Fruit fly (Drosophila melanogaster): ENCODE measurements around the gene SclB.

SclB gene

DNA sequence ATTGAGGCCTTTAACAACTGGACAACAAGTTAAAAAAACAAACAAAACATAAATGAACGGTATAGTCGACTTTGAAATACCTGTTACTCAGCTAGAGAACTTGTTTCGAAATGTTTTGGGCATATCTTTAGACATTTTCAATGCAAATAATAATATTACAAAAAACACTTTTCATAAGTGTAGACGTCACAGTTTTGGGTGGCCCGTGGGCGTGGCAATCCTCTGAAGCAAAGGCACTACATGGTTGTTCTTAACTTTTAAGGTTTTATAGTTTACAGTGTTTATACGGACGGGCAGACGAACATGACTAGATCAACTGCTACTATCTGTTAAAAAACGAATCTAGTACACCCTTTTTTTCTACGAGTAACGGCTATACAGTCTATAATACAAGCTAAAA, 4.7 kb downstream of the SclB start:
- TF ChIP-seq insv (optimal IDR thresholded peaks at IDR 0.05) (no peak), h (optimal IDR thresholded peaks at IDR 0.05) (no peak), psq (optimal IDR thresholded peaks at IDR 0.05) (no peak), ttk (optimal IDR thresholded peaks at IDR 0.05) (no peak), Myc (optimal IDR thresholded peaks at IDR 0.05) (no peak), Sin3A (optimal IDR thresholded peaks at IDR 0.05) (no peak)

DNA sequence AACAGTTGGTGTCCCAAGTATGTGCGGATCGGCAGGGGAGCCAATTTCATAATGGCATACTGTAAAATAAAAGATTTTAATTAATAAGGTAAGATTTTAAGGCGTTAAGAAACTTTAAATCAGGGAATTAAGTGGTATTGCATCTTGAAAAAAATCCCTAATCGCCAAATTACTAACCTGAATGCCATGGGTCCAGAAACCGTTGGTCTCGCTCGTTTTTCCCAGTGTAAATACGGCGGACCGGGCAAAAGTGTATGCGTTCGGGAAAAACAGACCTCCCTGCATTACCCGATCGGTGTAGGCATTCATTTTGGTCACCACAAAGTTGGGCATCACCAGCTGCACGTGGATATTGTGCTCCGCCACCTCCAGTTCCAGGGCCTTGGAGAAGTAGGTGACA, 5.6 kb downstream of the SclB start:
- TF ChIP-seq psq (optimal IDR thresholded peaks at IDR 0.05) (no peak), Myc (optimal IDR thresholded peaks at IDR 0.05) (no peak), Sin3A (optimal IDR thresholded peaks at IDR 0.05) (no peak), insv (optimal IDR thresholded peaks at IDR 0.05) (no peak), ttk (optimal IDR thresholded peaks at IDR 0.05) (no peak)

dm6 chr2L:16845179-16845578, 7.4 kb downstream of the SclB start:
- TF ChIP-seq insv (optimal IDR thresholded peaks at IDR 0.05), result no peak

DNA sequence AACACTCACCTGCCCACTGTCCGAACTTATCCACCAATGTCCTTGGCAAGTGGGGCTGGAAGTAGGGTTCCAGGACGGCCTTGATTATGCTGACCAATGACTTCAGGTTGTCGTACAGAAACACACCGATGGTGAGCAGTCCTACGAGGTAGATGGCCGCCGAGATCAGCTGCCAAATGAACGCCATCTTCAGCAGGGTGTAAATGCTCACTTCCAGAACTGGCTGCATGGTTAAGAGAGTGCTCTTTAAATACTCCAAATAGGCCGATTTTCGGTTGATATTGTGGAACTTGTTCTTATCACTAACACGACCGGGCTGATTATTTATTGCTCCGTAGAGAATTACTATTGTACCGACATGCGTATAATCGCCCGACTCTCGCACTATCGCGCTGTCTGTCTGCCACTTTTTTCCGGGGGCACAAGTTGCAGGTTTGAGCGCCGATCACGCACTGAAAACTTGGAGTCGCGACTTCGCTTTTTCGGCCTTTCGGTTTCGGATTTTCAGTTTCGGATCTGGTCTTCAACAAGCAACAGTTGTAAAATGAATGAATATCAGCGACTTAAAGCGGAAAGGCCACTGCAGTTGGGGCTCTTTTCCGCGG, 9.1 kb downstream of the SclB start:
- TF ChIP-seq psq (optimal IDR thresholded peaks at IDR 0.05) (no peak), insv (optimal IDR thresholded peaks at IDR 0.05) (no peak), Myc (optimal IDR thresholded peaks at IDR 0.05) (no peak), h (optimal IDR thresholded peaks at IDR 0.05) (no peak), ttk (optimal IDR thresholded peaks at IDR 0.05) (no peak), Sin3A (optimal IDR thresholded peaks at IDR 0.05) (no peak)

- TF ChIP-seq Sin3A (optimal IDR thresholded peaks at IDR 0.05) (no peak), h (optimal IDR thresholded peaks at IDR 0.05) (no peak), insv (optimal IDR thresholded peaks at IDR 0.05) (no peak), ttk (optimal IDR thresholded peaks at IDR 0.05) (no peak), Myc (optimal IDR thresholded peaks at IDR 0.05) (no peak), psq (optimal IDR thresholded peaks at IDR 0.05) (no peak)
Observed at dm6 chr2L:16847948-16848347, 10.2 kb downstream of the SclB start.

DNA sequence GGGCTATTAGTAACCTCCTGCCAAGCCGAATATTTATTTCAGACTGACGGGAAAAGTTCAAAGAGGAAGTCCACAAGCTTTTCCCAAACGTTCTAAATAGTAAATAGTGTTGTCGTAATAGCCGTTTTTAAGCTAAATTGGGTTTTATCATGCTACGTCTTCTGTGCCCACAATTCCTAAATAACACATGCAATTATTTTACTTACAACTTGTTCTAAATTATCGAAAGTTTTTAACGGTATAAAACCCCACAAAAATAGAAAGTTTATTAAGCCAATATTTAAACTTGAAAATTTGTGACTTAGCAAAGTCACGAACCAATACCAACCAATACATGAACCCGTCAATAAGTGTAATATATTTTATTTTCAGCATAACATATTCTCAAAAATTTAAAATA, 10.9 kb downstream of the SclB start, which contains the start of gene CG13284:
Gene CG13284 (minus strand): TSS at position 47 of the 400 bp plus-strand sequence.
- no peak for TF ChIP-seq h (optimal IDR thresholded peaks at IDR 0.05)
- TF ChIP-seq ttk (optimal IDR thresholded peaks at IDR 0.05), result no peak
- no peak for TF ChIP-seq Myc (optimal IDR thresholded peaks at IDR 0.05)
- no peak for TF ChIP-seq Sin3A (optimal IDR thresholded peaks at IDR 0.05)
- TF ChIP-seq psq (optimal IDR thresholded peaks at IDR 0.05), result no peak

DNA sequence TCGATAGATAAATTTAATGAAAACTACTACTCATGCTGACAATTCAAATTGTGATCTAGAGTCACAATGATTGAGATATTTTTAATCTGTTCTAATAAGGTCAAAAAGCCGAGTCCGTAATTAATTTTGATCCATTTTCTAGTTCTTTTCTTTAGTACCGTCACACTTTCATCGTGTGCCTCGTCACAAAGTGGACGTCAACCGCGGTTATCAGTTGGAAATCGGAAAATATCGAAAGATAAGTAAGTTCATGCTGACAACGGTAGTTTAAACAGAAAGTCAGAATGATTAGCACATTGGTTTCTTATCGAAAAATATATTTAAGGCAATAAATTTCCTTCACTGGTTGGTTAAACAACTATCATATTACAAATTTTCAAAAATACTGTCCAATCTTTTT, 12.7 kb downstream of the SclB start:
- TF ChIP-seq psq (optimal IDR thresholded peaks at IDR 0.05) (no peak), Myc (optimal IDR thresholded peaks at IDR 0.05) (no peak), Sin3A (optimal IDR thresholded peaks at IDR 0.05) (no peak)

DNA sequence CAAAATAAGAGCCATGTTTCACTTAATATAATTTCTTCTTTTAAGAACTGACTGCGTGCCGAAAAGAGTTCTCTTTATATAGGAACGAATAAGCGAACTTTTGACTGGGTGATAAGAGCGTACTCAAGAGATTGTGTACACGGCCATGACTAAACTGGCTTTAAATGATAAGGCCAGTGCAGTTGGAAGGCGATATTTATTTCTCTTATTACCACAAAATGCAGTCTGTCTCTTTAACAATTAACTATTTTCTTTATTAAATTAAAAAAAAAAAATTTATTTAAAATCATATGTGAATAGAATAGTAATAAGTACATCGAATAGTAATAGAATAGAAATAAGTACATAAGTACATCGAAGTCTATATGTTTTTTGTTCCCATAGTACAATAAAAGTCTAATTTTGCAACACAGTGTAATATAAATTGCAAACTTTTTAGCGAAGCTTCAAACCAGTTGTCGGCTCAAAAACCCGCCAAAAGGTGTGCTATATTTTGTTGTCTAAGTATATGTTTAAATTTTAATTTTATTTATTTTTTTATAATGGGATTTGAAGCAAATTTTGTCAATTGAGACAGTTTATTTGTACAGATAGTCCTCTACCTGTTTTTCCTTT, 14.7 kb downstream of the SclB start, which contains the start of gene CG31810:
Gene CG31810 (minus strand): TSS at position 51 of the 615 bp plus-strand sequence.
- TF ChIP-seq ttk (optimal IDR thresholded peaks at IDR 0.05) (no peak), Myc (optimal IDR thresholded peaks at IDR 0.05) (no peak), insv (optimal IDR thresholded peaks at IDR 0.05) (no peak), h (optimal IDR thresholded peaks at IDR 0.05) (no peak), Sin3A (optimal IDR thresholded peaks at IDR 0.05) (no peak), psq (optimal IDR thresholded peaks at IDR 0.05) (no peak)

DNA sequence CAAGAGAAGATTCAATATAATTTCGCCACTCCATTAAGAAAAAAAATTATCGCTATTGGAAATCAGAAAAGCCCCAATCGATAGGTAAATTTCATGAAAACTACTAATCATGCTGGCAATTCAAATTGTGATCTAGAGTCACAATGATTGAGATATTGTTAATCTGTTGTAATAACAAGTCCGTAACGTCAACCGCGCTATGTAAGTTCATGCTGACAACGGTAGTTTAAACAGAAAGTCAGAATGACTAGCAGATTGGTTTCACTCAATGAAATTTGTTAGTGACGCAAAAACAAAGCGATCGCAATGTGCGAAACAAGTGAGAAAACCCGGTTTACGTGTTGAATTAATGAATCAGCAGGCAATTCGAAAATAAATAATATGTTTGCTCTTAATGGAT, 19.4 kb downstream of the SclB start:
- TF ChIP-seq insv (optimal IDR thresholded peaks at IDR 0.05), result no peak
- no peak for TF ChIP-seq ttk (optimal IDR thresholded peaks at IDR 0.05)
- no peak for TF ChIP-seq psq (optimal IDR thresholded peaks at IDR 0.05)
- no peak for TF ChIP-seq Sin3A (optimal IDR thresholded peaks at IDR 0.05)
- TF ChIP-seq Myc (optimal IDR thresholded peaks at IDR 0.05), result no peak
- no peak for TF ChIP-seq h (optimal IDR thresholded peaks at IDR 0.05)

- TF ChIP-seq ttk (optimal IDR thresholded peaks at IDR 0.05) (no peak), insv (optimal IDR thresholded peaks at IDR 0.05) (no peak), Sin3A (optimal IDR thresholded peaks at IDR 0.05) (no peak), psq (optimal IDR thresholded peaks at IDR 0.05) (no peak), Myc (optimal IDR thresholded peaks at IDR 0.05) (no peak)
Observed at dm6 chr2L:16857665-16858064, 19.9 kb downstream of the SclB start.

DNA sequence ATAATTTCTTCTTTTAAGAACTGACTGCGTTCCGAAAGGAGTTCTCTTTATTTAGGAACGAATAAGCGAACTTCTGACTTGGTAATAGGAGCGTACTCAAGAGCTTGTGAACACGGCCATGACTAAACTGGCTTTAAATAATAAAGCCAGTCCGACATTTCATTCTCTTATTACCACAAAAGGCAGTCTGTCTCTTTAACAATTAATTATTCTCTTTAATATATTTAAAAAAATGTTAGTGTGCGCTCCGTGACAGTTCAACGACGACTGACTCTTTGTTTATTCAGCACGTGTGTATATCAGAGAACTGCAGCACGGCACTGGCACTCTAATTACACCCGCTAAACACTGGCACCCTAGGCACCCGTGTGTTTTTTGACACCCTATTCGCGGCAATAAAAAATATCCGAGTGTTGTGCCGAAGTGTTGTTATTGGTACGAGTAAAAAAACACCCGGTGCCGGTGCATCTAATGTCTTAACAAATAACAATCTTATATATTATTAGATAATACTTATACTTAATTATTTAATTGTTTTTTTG, 20.8 kb downstream of the SclB start, which contains the start of gene CG31809:
Gene CG31809 (minus strand): TSS at position 249 of the 542 bp plus-strand sequence.
- TF ChIP-seq Myc (optimal IDR thresholded peaks at IDR 0.05), result no peak
- TF ChIP-seq h (optimal IDR thresholded peaks at IDR 0.05), result no peak
- TF ChIP-seq Sin3A (optimal IDR thresholded peaks at IDR 0.05), result no peak
- TF ChIP-seq psq (optimal IDR thresholded peaks at IDR 0.05), result no peak
- no peak for TF ChIP-seq ttk (optimal IDR thresholded peaks at IDR 0.05)
- no peak for TF ChIP-seq insv (optimal IDR thresholded peaks at IDR 0.05)

DNA sequence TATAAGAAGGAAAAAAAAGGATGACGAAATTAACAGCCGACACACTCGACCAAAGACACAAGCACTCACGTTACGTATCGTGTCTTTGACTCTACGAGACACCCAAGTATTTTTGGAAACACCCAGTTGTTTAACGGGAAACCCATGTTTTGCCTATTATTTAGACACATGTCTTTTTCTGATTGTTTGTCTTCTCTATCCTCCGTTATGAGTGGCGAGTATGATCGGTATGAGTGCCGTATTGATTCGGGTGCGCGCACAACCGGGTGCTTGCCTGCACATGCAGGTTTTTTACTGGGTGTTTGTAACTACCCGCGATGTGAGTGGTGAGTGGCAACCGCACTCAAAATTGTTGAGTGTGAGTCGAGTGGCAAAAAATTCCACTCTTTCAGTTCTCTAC, 21.3 kb downstream of the SclB start:
- TF ChIP-seq Sin3A (optimal IDR thresholded peaks at IDR 0.05) (no peak), insv (optimal IDR thresholded peaks at IDR 0.05) (no peak)

dm6 chr2L:16859566-16859965, 21.8 kb downstream of the SclB start:
- TF ChIP-seq insv (optimal IDR thresholded peaks at IDR 0.05) (no peak), Sin3A (optimal IDR thresholded peaks at IDR 0.05) (no peak), psq (optimal IDR thresholded peaks at IDR 0.05) (no peak)
